Fruit fly (Drosophila melanogaster): ENCODE results near the gene CG18273.
A peak's percentile ranks its signal among the peaks of the same experiment; 100 is the strongest.

CG18273 gene

DNA sequence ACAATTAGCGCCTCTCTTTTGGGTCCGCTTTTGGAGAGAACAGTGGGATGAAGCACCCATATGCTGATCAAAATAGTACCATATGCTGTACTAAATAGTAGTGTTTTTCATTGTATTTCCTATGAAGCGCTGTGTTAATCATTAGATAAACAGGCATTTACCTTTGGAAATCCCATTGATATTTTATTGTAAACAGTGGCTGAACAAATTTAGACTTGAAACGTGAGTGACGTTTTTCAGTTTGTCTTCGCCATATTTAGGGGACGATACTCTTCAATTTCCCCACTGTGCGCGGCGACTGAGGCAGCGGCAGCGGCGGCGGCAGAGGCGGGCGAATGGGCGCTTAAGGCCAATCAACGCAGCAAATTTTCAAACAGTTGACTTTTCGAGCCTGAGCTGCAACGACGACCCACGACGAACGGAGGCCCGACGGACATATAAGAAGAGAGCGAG, 12.2 kb upstream of the CG18273 start (continued):
- TF ChIP-seq Ets65A (GFP tag) (peak; percentile 92), fd96Cb (tag; optimal IDR thresholded peaks at IDR 0.05) (peak; percentile 66), tap (tag; optimal IDR thresholded peaks at IDR 0.05) (peak; percentile 80), fu2 (GFP tag; optimal IDR thresholded peaks at IDR 0.05) (peak; percentile 76), Deaf1 (tag; optimal IDR thresholded peaks at IDR 0.05) (peak; percentile 61), Camta (GFP tag; optimal IDR thresholded peaks at IDR 0.05) (peak; percentile 68), pho (GFP tag; optimal IDR thresholded peaks at IDR 0.05) (peak; percentile 85), sisA (GFP tag; IDR thresholded peaks at IDR 0.05) (peak; percentile 60), Blimp-1 (GFP tag; optimal IDR thresholded peaks at IDR 0.05) (peak; percentile 70), CG12744 (GFP tag; optimal IDR thresholded peaks at IDR 0.05) (peak; percentile 68), Nf-YA (GFP tag; IDR thresholded peaks at IDR 0.05) (peak; percentile 41; the same call in 1 of the 2 replicates), lmd (GFP tag; IDR thresholded peaks at IDR 0.05) (peak; percentile 79), Hr51 (GFP tag; optimal IDR thresholded peaks at IDR 0.05) (peak; percentile 62 to 87), hb (GFP tag; IDR thresholded peaks at IDR 0.05; ENCODE audit: partially characterized antibody) (no peak), MTF-1 (GFP tag; optimal IDR thresholded peaks at IDR 0.05; ENCODE audit: borderline replicate concordance) (peak; percentile 61), CG1792 (GFP tag; optimal IDR thresholded peaks at IDR 0.05) (peak; percentile 76), CG16815 (GFP tag; optimal IDR thresholded peaks at IDR 0.05) (peak; percentile 57), eve (GFP tag; optimal IDR thresholded peaks at IDR 0.05) (no peak), Taf1 (GFP tag; IDR thresholded peaks at IDR 0.05) (peak; percentile 46; the same call in 1 of the 2 replicates), CG9609 (GFP tag; optimal IDR thresholded peaks at IDR 0.05) (peak; percentile 74), Dref (GFP tag; IDR thresholded peaks at IDR 0.05) (no peak), sim (GFP tag; IDR thresholded peaks at IDR 0.05) (no peak), Drgx (GFP tag; IDR thresholded peaks at IDR 0.05) (peak; percentile 74; the same call in 1 of the 2 replicates), CG7372 (GFP tag; IDR thresholded peaks at IDR 0.05) (peak; percentile 68), CG8944 (GFP tag; optimal IDR thresholded peaks at IDR 0.05) (peak; percentile 57), zfh2 (GFP tag; optimal IDR thresholded peaks at IDR 0.05) (peak; percentile 83), ase (GFP tag; IDR thresholded peaks at IDR 0.05) (peak; percentile 43; the same call in 1 of the 3 replicates), CG34376 (GFP tag; optimal IDR thresholded peaks at IDR 0.05) (peak; percentile 90), cg (GFP tag; optimal IDR thresholded peaks at IDR 0.05) (peak; percentile 25), dpn (GFP tag; optimal IDR thresholded peaks at IDR 0.05) (peak; percentile 77), CG18011 (GFP tag; optimal IDR thresholded peaks at IDR 0.05) (peak; percentile 49), pnt (GFP tag; optimal IDR thresholded peaks at IDR 0.05) (peak; percentile 64), Hmr (GFP tag; optimal IDR thresholded peaks at IDR 0.05) (peak; percentile 94), stc (GFP tag; IDR thresholded peaks at IDR 0.05) (peak; percentile 68), pros (GFP tag; optimal IDR thresholded peaks at IDR 0.05) (no peak), Dip3 (GFP tag; optimal IDR thresholded peaks at IDR 0.05) (peak; percentile 77), Mrtf (GFP tag; IDR thresholded peaks at IDR 0.05) (peak; percentile 58; the same call in 1 of the 3 replicates), CG2129 (GFP tag; IDR thresholded peaks at IDR 0.05; ENCODE audit: partially characterized antibody) (no peak), CG4820 (GFP tag; optimal IDR thresholded peaks at IDR 0.05) (peak; percentile 69), btn (GFP tag; optimal IDR thresholded peaks at IDR 0.05) (peak; percentile 54), CG3847 (GFP tag; IDR thresholded peaks at IDR 0.05) (peak; percentile 74), Fer1 (GFP tag; optimal IDR thresholded peaks at IDR 0.05) (peak; percentile 95), Pdp1 (GFP tag; optimal IDR thresholded peaks at IDR 0.05) (peak; percentile 76 to 79), CG11398 (GFP tag; optimal IDR thresholded peaks at IDR 0.05) (peak; percentile 77), CG10366 (GFP tag; IDR thresholded peaks at IDR 0.05) (peak; percentile 55), CG11085 (GFP tag; IDR thresholded peaks at IDR 0.05) (no peak), fd3F (GFP tag; optimal IDR thresholded peaks at IDR 0.05) (peak; percentile 78), CG17361 (GFP tag; IDR thresholded peaks at IDR 0.05) (peak; percentile 75), h (optimal IDR thresholded peaks at IDR 0.05) (no peak), CG33557 (GFP tag; optimal IDR thresholded peaks at IDR 0.05) (peak; percentile 34), kay (GFP tag; optimal IDR thresholded peaks at IDR 0.05) (peak; percentile 57)

Data from whole organism, embryonic.